Worm (Caenorhabditis elegans) whole organism, L4 larva: Measurements from ENCODE around the gene C16C8.19.
"Not testable (repeated sequence)": the region's sequence is repeated elsewhere in the genome, so short reads cannot be mapped to it uniquely, and the experiment has no call there.

Experiments used
- F37D6.2 ChIP-seq: sonication (generic microtip); optimal IDR thresholded peaks from 2 replicates; lab custom pipeline; 2016; ENCODE audit warnings: mild to moderate bottlenecking, missing genetic modification characterization, missing compliant biosample characterization
- T26A8.4 ChIP-seq: fragments of 200-800 bp; sonication (Bioruptor generic); IDR thresholded peaks from 2 replicates; pipeline ENCODE4 v1.3.6; 2022; ENCODE audit warnings: missing genetic modification characterization, missing compliant biosample characterization
- Y105C5A.15 ChIP-seq: fragments of 200-800 bp; sonication (Bioruptor generic); IDR thresholded peaks from 2 replicates; pipeline ENCODE4 v1.3.6; 2022; ENCODE audit warnings: missing genetic modification characterization, missing compliant biosample characterization
- Y48G9A.11 ChIP-seq: fragments of 200-800 bp; sonication (Bioruptor generic); IDR thresholded peaks from 2 replicates; pipeline ENCODE4 v1.3.6; 2022; ENCODE audit warnings: missing genetic modification reagents, missing genetic modification characterization, missing compliant biosample characterization
- Y5F2A.4 ChIP-seq: fragments of 200-800 bp; sonication (Bioruptor generic); optimal IDR thresholded peaks from 2 replicates; lab custom pipeline; 2018; ENCODE audit warnings: mild to moderate bottlenecking, missing genetic modification characterization, missing compliant biosample characterization
- ama-1 ChIP-seq: fragments of 150-350 bp; optimal IDR thresholded peaks from 2 replicates; lab custom pipeline; 2014; ENCODE audit warnings: inconsistent platforms, mixed read lengths
- ceh-28 ChIP-seq: fragments of 150-350 bp; optimal IDR thresholded peaks from 2 replicates; lab custom pipeline; 2014; ENCODE audit warnings: missing biosample characterization, missing genetic modification reagents, missing genetic modification characterization
- ceh-44 ChIP-seq: fragments of 200-800 bp; sonication (Bioruptor generic); IDR thresholded peaks from 2 replicates; pipeline ENCODE4 v1.3.6; 2022; ENCODE audit warnings: missing genetic modification reagents, missing genetic modification characterization, missing compliant biosample characterization
- daf-16 ChIP-seq, 3 experiments: sonication (generic microtip); optimal IDR thresholded peaks; 2 replicates each; lab custom pipeline; 2016 to 2017; ENCODE audit warnings: missing genetic modification characterization in 3 of 3, missing genetic modification reagents in 3 of 3, mild to moderate bottlenecking in 2 of 3, missing compliant biosample characterization in 2 of 3, missing biosample characterization in 1 of 3, moderate library complexity in 1 of 3
- dmd-9 ChIP-seq: fragments of 200-800 bp; sonication (Bioruptor generic); IDR thresholded peaks from 2 replicates; pipeline ENCODE4 v1.3.6; 2022; ENCODE audit warnings: missing genetic modification reagents, missing genetic modification characterization, missing compliant biosample characterization
- duxl-1 ChIP-seq: sonication (generic microtip); optimal IDR thresholded peaks from 2 replicates; lab custom pipeline; 2016; ENCODE audit warnings: mild to moderate bottlenecking, missing genetic modification characterization, moderate library complexity, missing compliant biosample characterization; ENCODE audit not compliant: poor library complexity
- egl-43 ChIP-seq: fragments of 200-800 bp; sonication (Bioruptor generic); IDR thresholded peaks from 2 replicates; pipeline ENCODE4 v1.3.6; 2022; ENCODE audit warnings: missing genetic modification reagents, missing genetic modification characterization, missing compliant biosample characterization
- lin-15B ChIP-seq: fragments of 150-350 bp; sonication (generic microtip); optimal IDR thresholded peaks from 3 replicates; lab custom pipeline; 2014; ENCODE audit warnings: missing biosample characterization, missing genetic modification characterization
- lir-3 ChIP-seq: sonication (generic microtip); optimal IDR thresholded peaks from 2 replicates; lab custom pipeline; 2016; ENCODE audit warnings: mild to moderate bottlenecking, missing genetic modification characterization, missing compliant biosample characterization
- lsy-2 ChIP-seq, 2 experiments: fragments of 150-350 bp in 1 of 2; sonication (generic microtip) in 1 of 2; optimal IDR thresholded peaks; 2 replicates each; lab custom pipeline; 2014 to 2017; ENCODE audit warnings: missing biosample characterization in 2 of 2, missing genetic modification characterization in 2 of 2
- madf-9 ChIP-seq: fragments of 200-800 bp; sonication (Bioruptor generic); conservative IDR thresholded peaks from 2 replicates; pipeline ENCODE4 v1.3.6; 2022; ENCODE audit warnings: missing genetic modification reagents, missing genetic modification characterization, missing compliant biosample characterization
- mes-2 ChIP-seq: sonication (generic microtip); optimal IDR thresholded peaks from 2 replicates; lab custom pipeline; 2016; ENCODE audit warnings: missing genotype, mild to moderate bottlenecking, missing genetic modification characterization, missing compliant biosample characterization; ENCODE audit not compliant: poor library complexity, severe bottlenecking
- mxl-3 ChIP-seq: fragments of 200-800 bp; sonication (Bioruptor generic); optimal IDR thresholded peaks from 2 replicates; lab custom pipeline; 2018; ENCODE audit warnings: mild to moderate bottlenecking, missing genetic modification characterization, missing compliant biosample characterization
- nhr-237 ChIP-seq: sonication (generic microtip); optimal IDR thresholded peaks from 2 replicates; lab custom pipeline; 2017; ENCODE audit warnings: missing biosample characterization, missing genetic modification characterization
- nhr-76 ChIP-seq: fragments of 150-350 bp; optimal IDR thresholded peaks from 2 replicates; lab custom pipeline; 2014; ENCODE audit warnings: missing biosample characterization, missing genetic modification characterization
- nhr-77 ChIP-seq: fragments of 150-350 bp; optimal IDR thresholded peaks from 2 replicates; lab custom pipeline; 2014; ENCODE audit warnings: missing biosample characterization, missing genetic modification characterization
- pha-4 ChIP-seq, 2 experiments: fragments of 150-350 bp in 1 of 2; fragments of 200-800 bp in 1 of 2; sonication (Bioruptor generic) in 1 of 2; IDR thresholded peaks in 1 of 2; optimal IDR thresholded peaks in 1 of 2; 2 replicates each; pipeline versions ENCODE4 v1.3.6 to Lab custom; 2014 to 2022; ENCODE audit warnings: missing genetic modification characterization in 2 of 2, missing genetic modification reagents in 2 of 2, missing biosample characterization in 1 of 2, missing compliant biosample characterization in 1 of 2
- sdz-12 ChIP-seq: fragments of 200-800 bp; sonication (Bioruptor generic); optimal IDR thresholded peaks from 2 replicates; lab custom pipeline; 2018; ENCODE audit warnings: mild to moderate bottlenecking, missing genetic modification characterization, missing compliant biosample characterization
- set-16 ChIP-seq: fragments of 200-800 bp; sonication (Bioruptor generic); IDR thresholded peaks from 2 replicates; pipeline ENCODE4 v1.3.6; 2022; ENCODE audit warnings: missing genetic modification reagents, missing genetic modification characterization, missing compliant biosample characterization
- skn-1 ChIP-seq: fragments of 150-350 bp; optimal IDR thresholded peaks from 2 replicates; lab custom pipeline; 2014; ENCODE audit warnings: missing biosample characterization, missing genetic modification characterization
- unc-130 ChIP-seq: sonication (generic microtip); optimal IDR thresholded peaks from 2 replicates; lab custom pipeline; 2016; ENCODE audit warnings: missing genetic modification reagents, missing genetic modification characterization, missing compliant biosample characterization
- vab-7 ChIP-seq: fragments of 200-800 bp; sonication (Bioruptor generic); IDR thresholded peaks from 2 replicates; pipeline ENCODE4 v1.3.6; 2022; ENCODE audit warnings: missing genetic modification reagents, missing genetic modification characterization, missing compliant biosample characterization
- zag-1 ChIP-seq: fragments of 150-350 bp; optimal IDR thresholded peaks from 2 replicates; lab custom pipeline; 2014; ENCODE audit warnings: missing biosample characterization, missing genetic modification characterization
- zip-2 ChIP-seq: fragments of 150-350 bp; optimal IDR thresholded peaks from 2 replicates; lab custom pipeline; 2014; ENCODE audit warnings: missing biosample characterization, missing genetic modification characterization
- ztf-11 ChIP-seq: fragments of 150-350 bp; optimal IDR thresholded peaks from 2 replicates; lab custom pipeline; 2014; ENCODE audit warnings: missing biosample characterization, missing genetic modification characterization

Gene C16C8.19

ce11 chrII:3446647-3447046 lies 11.6 kb upstream of the C16C8.19 start, which contains the start of the genes C16C8.20 and gldi-6:
Gene C16C8.20 (plus strand): TSS chrII:3446947.
Gene gldi-6 (plus strand): TSS chrII:3446947.
- TF ChIP-seq T26A8.4 (GFP tag; lab: Robert Waterston, UW): no peak
- no peak for TF ChIP-seq vab-7 (GFP tag; lab: Robert Waterston, UW)

- TF ChIP-seq ceh-28 (tag; lab: Kevin White, UChicago) (no peak), daf-16 (GFP tag; optimal IDR thresholded peaks at IDR 0.05; lab: Kevin White, UChicago) (no peak), daf-16 (tag; optimal IDR thresholded peaks at IDR 0.05; lab: Kevin White, UChicago) (no peak), nhr-76 (tag; lab: Kevin White, UChicago) (no peak), F37D6.2 (tag; lab: Kevin White, UChicago) (no peak), duxl-1 (tag; lab: Kevin White, UChicago) (no peak), ztf-11 (tag; lab: Kevin White, UChicago) (no peak), set-16 (GFP tag; lab: Robert Waterston, UW) (no peak), T26A8.4 (GFP tag; lab: Robert Waterston, UW) (no peak)
Measured at ce11 chrII:3447906-3448305, 10.4 kb upstream of the C16C8.19 start, which contains the start of gene C16C8.21. Gene C16C8.21 (plus strand): TSS chrII:3448206.

ce11 chrII:3448776-3449280 lies 9.5 kb upstream of the C16C8.19 start, which contains the start of gene C16C8.25:
Gene C16C8.25 (plus strand): TSS chrII:3449230.
- TF ChIP-seq unc-130 (GFP tag; lab: Kevin White, UChicago) (no peak), mxl-3 (GFP tag; lab: Kevin White, UChicago) (no peak), nhr-237 (tag; lab: Kevin White, UChicago) (no peak), nhr-77 (tag; lab: Kevin White, UChicago) (no peak), egl-43 (no peak), pha-4 (GFP tag; IDR thresholded peaks at IDR 0.05; lab: Robert Waterston, UW) (no peak), pha-4 (tag; optimal IDR thresholded peaks at IDR 0.05; lab: Kevin White, UChicago) (no peak), Y48G9A.11 (GFP tag; lab: Robert Waterston, UW) (no peak), Y105C5A.15 (GFP tag; lab: Robert Waterston, UW) (no peak), lir-3 (tag; lab: Kevin White, UChicago) (no peak), lsy-2 (tag; optimal IDR thresholded peaks at IDR 0.05; lab: Kevin White, UChicago) (no peak), madf-9 (no peak)

- TF ChIP-seq dmd-9 (GFP tag; lab: Robert Waterston, UW); lin-15B (tag; lab: Kevin White, UChicago); duxl-1 (tag; lab: Kevin White, UChicago): not testable (repeated sequence)
Measured at ce11 chrII:3449514-3449913, 8.8 kb upstream of the C16C8.19 start, which contains the start of gene C16C8.14. Gene C16C8.14 (plus strand): TSS chrII:3449814.

ce11 chrII:3452421-3452820 lies 5.9 kb upstream of the C16C8.19 start, which contains the start of gene C16C8.12:
Gene C16C8.12 (plus strand): TSS chrII:3452721.
- TF ChIP-seq nhr-77 (tag; lab: Kevin White, UChicago): no peak
- no peak for TF ChIP-seq zag-1 (tag; lab: Kevin White, UChicago)
- no peak for TF ChIP-seq ceh-44 (GFP tag; lab: Robert Waterston, UW)
- no peak for TF ChIP-seq sdz-12 (GFP tag; lab: Kevin White, UChicago)
- no peak for TF ChIP-seq set-16 (GFP tag; lab: Robert Waterston, UW)
- TF ChIP-seq nhr-76 (tag; lab: Kevin White, UChicago): no peak
- TF ChIP-seq skn-1 (tag; lab: Kevin White, UChicago): no peak
- no peak for TF ChIP-seq mes-2 (tag; lab: Kevin White, UChicago)
- no peak for TF ChIP-seq zip-2 (tag; lab: Kevin White, UChicago)
- TF ChIP-seq Y5F2A.4: no peak
- no peak for TF ChIP-seq ama-1 (lab: Kevin White, UChicago)
